Worm (Caenorhabditis elegans): ENCODE data around the gene fbxa-77.
A peak's percentile ranks its signal among the peaks of the same experiment; 100 is the strongest.

fbxa-77 gene

DNA sequence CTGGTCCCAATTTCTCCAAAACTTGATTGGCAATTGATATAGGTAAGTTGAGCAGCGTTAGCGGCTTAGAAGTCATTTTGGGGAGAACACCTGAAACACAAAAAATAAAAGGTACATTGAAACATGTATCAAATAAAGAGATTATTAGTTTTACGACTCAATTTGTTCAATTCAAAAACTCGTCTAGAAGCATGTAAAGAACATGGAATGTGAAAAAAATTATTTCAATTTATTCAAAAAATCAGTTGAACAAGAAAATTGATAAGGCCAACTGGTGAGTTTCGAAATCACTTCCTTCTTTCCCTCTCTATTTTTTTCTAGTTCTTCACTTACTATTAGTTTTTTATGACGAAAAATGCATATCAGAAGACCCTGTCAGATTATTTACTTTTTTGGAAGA, 26.2 kb downstream of the fbxa-77 start, which contains the start of gene fbxa-30:
TSS of gene fbxa-30 (minus strand) at position 101 of the 400 bp plus-strand sequence.
- no peak for TF ChIP-seq cebp-1 (GFP tag; IDR thresholded peaks at IDR 0.05)
- peak; percentile 57 for TF ChIP-seq cebp-1 (tag; optimal IDR thresholded peaks at IDR 0.05)
- no peak for TF ChIP-seq lsy-27 (tag; optimal IDR thresholded peaks at IDR 0.05; ENCODE audit: borderline replicate concordance, insufficient read depth)
- no peak for TF ChIP-seq rec-8 (tag; optimal IDR thresholded peaks at IDR 0.05)
- TF ChIP-seq F55B11.4 (tag; optimal IDR thresholded peaks at IDR 0.05; ENCODE audit: borderline replicate concordance, insufficient read depth), result no peak
- TF ChIP-seq nhr-80 (tag; optimal IDR thresholded peaks at IDR 0.05), result peak; percentile 5

DNA sequence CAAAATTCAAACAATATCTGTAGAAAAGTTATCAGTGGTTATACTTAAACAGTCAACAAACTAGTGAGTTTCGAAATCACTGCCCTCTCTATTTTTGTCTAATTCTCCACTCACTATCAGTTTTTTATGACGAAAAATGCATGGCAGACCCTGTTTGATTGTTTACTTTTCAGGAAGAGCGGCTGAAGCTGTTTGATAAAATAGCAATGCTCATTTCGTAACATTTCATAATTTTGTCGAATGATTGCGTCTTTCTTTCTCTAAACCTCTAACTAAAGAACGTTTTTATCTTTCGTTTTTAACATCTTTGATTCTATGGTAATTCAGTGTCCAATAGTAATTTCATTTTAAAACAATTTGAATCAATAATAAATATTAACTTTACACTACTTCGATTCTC, 29.9 kb downstream of the fbxa-77 start:
- no peak for TF ChIP-seq ceh-58 (GFP tag; IDR thresholded peaks at IDR 0.05)
- no peak for TF ChIP-seq bed-2 (GFP tag; IDR thresholded peaks at IDR 0.05)
- TF ChIP-seq Y67H2A.10 (GFP tag; conservative IDR thresholded peaks at IDR 0.05), result no peak
- TF ChIP-seq F22D6.2 (tag; optimal IDR thresholded peaks at IDR 0.05), result no peak
- no peak for TF ChIP-seq efl-1 (GFP tag; optimal IDR thresholded peaks at IDR 0.05)
- TF ChIP-seq F57C9.4 (tag; optimal IDR thresholded peaks at IDR 0.05), result no peak
- TF ChIP-seq athp-1 (tag; optimal IDR thresholded peaks at IDR 0.05), result no peak
- no peak for TF ChIP-seq ztf-3 (GFP tag; optimal IDR thresholded peaks at IDR 0.05)
- no peak for TF ChIP-seq rec-8 (tag; optimal IDR thresholded peaks at IDR 0.05)
- TF ChIP-seq ztf-6 (GFP tag; IDR thresholded peaks at IDR 0.05), result no peak
- no peak for TF ChIP-seq hlh-12 (tag; optimal IDR thresholded peaks at IDR 0.05)
- TF ChIP-seq tbp1 (GFP tag; optimal IDR thresholded peaks at IDR 0.05), result peak; percentile 35
- peak; percentile 97 for TF ChIP-seq nhr-80 (tag; optimal IDR thresholded peaks at IDR 0.05)
- TF ChIP-seq madf-6 (GFP tag; IDR thresholded peaks at IDR 0.05), result no peak
- TF ChIP-seq ceh-27 (GFP tag; optimal IDR thresholded peaks at IDR 0.05), result no peak
- TF ChIP-seq F52B5.7 (tag; optimal IDR thresholded peaks at IDR 0.05), result no peak
- no peak for TF ChIP-seq C17E4.6 (GFP tag; IDR thresholded peaks at IDR 0.05)
- TF ChIP-seq lsl-1 (GFP tag; optimal IDR thresholded peaks at IDR 0.05), result no peak
- no peak for TF ChIP-seq repo-1 (tag; optimal IDR thresholded peaks at IDR 0.05)
- TF ChIP-seq somi-1 (GFP tag; optimal IDR thresholded peaks at IDR 0.05), result no peak
- no peak for TF ChIP-seq D2030.7 (GFP tag; IDR thresholded peaks at IDR 0.05)
- TF ChIP-seq gei-17 (GFP tag; optimal IDR thresholded peaks at IDR 0.05), result no peak
- TF ChIP-seq ceh-40 (GFP tag; IDR thresholded peaks at IDR 0.05), result no peak
- no peak for TF ChIP-seq Y56A3A.18 (GFP tag; IDR thresholded peaks at IDR 0.05)
- TF ChIP-seq cebp-2 (GFP tag; IDR thresholded peaks at IDR 0.05), result no peak
- TF ChIP-seq lir-1 (GFP tag; conservative IDR thresholded peaks at IDR 0.05), result no peak
- TF ChIP-seq fkh-3 (tag; optimal IDR thresholded peaks at IDR 0.05), result no peak
- TF ChIP-seq ztf-22 (GFP tag; optimal IDR thresholded peaks at IDR 0.05), result peak; percentile 64
- no peak for TF ChIP-seq Y53G8AR.9 (GFP tag; conservative IDR thresholded peaks at IDR 0.05)
- peak in 1 of 2 experiments; percentile 29 for TF ChIP-seq let-607 (tag; optimal IDR thresholded peaks at IDR 0.05)
- TF ChIP-seq dpl-1 (GFP tag; optimal IDR thresholded peaks at IDR 0.05), result no peak
- no peak for TF ChIP-seq nhr-179 (tag; optimal IDR thresholded peaks at IDR 0.05)
- TF ChIP-seq chd-7 (tag; optimal IDR thresholded peaks at IDR 0.05), result no peak
- no peak for TF ChIP-seq F57A8.1 (GFP tag; optimal IDR thresholded peaks at IDR 0.05)
- TF ChIP-seq lin-26 (GFP tag; IDR thresholded peaks at IDR 0.05), result no peak
- TF ChIP-seq K12H6.12 (tag; optimal IDR thresholded peaks at IDR 0.05), result no peak
- TF ChIP-seq unc-62 (GFP tag; optimal IDR thresholded peaks at IDR 0.05), result peak; percentile 69
- no peak for TF ChIP-seq madf-3 (GFP tag; IDR thresholded peaks at IDR 0.05)
- TF ChIP-seq C06A6.2 (GFP tag; conservative IDR thresholded peaks at IDR 0.05), result no peak
- peak; percentile 64 for TF ChIP-seq atf-7 (tag; optimal IDR thresholded peaks at IDR 0.05)
- peak; percentile 2 for TF ChIP-seq lin-40 (tag; optimal IDR thresholded peaks at IDR 0.05)
- no peak for TF ChIP-seq nhr-27 (tag; optimal IDR thresholded peaks at IDR 0.05)
- TF ChIP-seq T26A5.8 (tag; optimal IDR thresholded peaks at IDR 0.05), result no peak
- TF ChIP-seq nhr-90 (tag; optimal IDR thresholded peaks at IDR 0.05), result peak; percentile 46

Measured in whole organism, young adult.